Worm (Caenorhabditis elegans) whole organism, young adult: Measurements from ENCODE around the gene sdz-18.

Experiments used
- F49E8.2 ChIP-seq: sonication (generic microtip); optimal IDR thresholded peaks from 3 replicates; lab custom pipeline; 2017; ENCODE audit warnings: missing genetic modification characterization, mild to moderate bottlenecking, missing compliant biosample characterization, antibody characterized with exemption, moderate library complexity; ENCODE audit not compliant: insufficient read depth
- Y95B8A.8 ChIP-seq: fragments of 200-800 bp; sonication (Bioruptor generic); IDR thresholded peaks from 2 replicates; pipeline ENCODE4 v1.3.6; 2022; ENCODE audit warnings: missing genetic modification reagents, missing genetic modification characterization, missing compliant biosample characterization
- ama-1 ChIP-seq, 3 experiments: fragments of 150-350 bp in 1 of 3; sonication (generic microtip) in 2 of 3; optimal IDR thresholded peaks; 2 replicates each; lab custom pipeline; 2014 to 2018; ENCODE audit warnings: missing biosample characterization in 2 of 3, missing genetic modification characterization in 2 of 3, missing genetic modification reagents in 2 of 3
- athp-1 ChIP-seq: sonication (generic microtip); optimal IDR thresholded peaks from 2 replicates; lab custom pipeline; 2017; ENCODE audit warnings: mild to moderate bottlenecking, missing genetic modification characterization, missing compliant biosample characterization
- ceh-91 ChIP-seq: fragments of 200-800 bp; sonication (Bioruptor generic); IDR thresholded peaks from 2 replicates; pipeline ENCODE4 v1.3.6; 2022; ENCODE audit warnings: missing genetic modification reagents, missing genetic modification characterization, missing compliant biosample characterization
- tbp1 ChIP-seq: fragments of 200-800 bp; sonication (Bioruptor generic); optimal IDR thresholded peaks from 2 replicates; lab custom pipeline; 2018; ENCODE audit warnings: mild to moderate bottlenecking, missing genetic modification characterization, missing compliant biosample characterization
- ztf-22 ChIP-seq: fragments of 200-800 bp; sonication (Bioruptor generic); optimal IDR thresholded peaks from 2 replicates; lab custom pipeline; 2018; ENCODE audit warnings: mild to moderate bottlenecking, missing genetic modification characterization, moderate library complexity, missing compliant biosample characterization
- ztf-28 ChIP-seq: fragments of 200-800 bp; sonication (Bioruptor generic); IDR thresholded peaks from 2 replicates; pipeline ENCODE4 v1.3.6; 2022; ENCODE audit warnings: missing genetic modification reagents, missing genetic modification characterization, missing compliant biosample characterization

DNA sequence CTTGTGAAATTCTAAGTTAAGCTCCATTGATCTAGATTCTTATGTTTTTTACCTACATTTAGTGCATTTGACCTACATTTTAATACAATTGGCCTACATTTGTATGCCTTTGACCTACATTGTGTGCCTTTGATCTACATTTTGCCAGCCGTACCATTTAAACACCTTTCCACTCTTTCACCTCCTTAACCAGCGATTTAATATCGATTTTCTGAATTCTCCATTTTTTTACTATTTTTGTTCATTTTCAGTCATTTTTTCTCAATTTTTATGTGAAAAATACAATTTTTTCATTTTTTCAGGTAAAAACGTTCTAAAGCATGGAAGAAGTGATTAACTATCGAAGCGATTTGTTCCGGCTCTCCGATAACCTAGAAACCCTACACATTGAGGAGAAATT lies 6.7 kb upstream of the sdz-18 start, which contains the start of gene btb-7:
- TF ChIP-seq athp-1 (tag; lab: Kevin White, UChicago) = no peak
- TF ChIP-seq Y95B8A.8 (GFP tag; lab: Robert Waterston, UW) = no peak
- TF ChIP-seq tbp1 (GFP tag; lab: Kevin White, UChicago) = no peak
- no peak for TF ChIP-seq ceh-91 (GFP tag; lab: Robert Waterston, UW)
- TF ChIP-seq ztf-22 = no peak
- no peak for TF ChIP-seq ztf-28 (GFP tag; lab: Robert Waterston, UW)
- TF ChIP-seq ama-1 (optimal IDR thresholded peaks at IDR 0.05; lab: Kevin White, UChicago) = no peak
- no peak for TF ChIP-seq ama-1 (GFP tag; optimal IDR thresholded peaks at IDR 0.05; lab: Kevin White, UChicago)
- no peak for TF ChIP-seq F49E8.2 (tag; lab: Kevin White, UChicago)
